Fruit fly (Drosophila melanogaster) whole organism, prepupa: ENCODE results near the gene RabGGTa.

Source experiments
- Blimp-1 ChIP-seq: fragments of 200-800 bp; sonication (Bioruptor generic); optimal IDR thresholded peaks from 3 replicates; lab custom pipeline; 2017; ENCODE audit warnings: missing biosample characterization, missing genetic modification characterization, mild to moderate bottlenecking, moderate library complexity, missing genetic modification reagents
- CG10631 ChIP-seq: fragments of 200-800 bp; sonication (Bioruptor generic); optimal IDR thresholded peaks from 2 replicates; lab custom pipeline; 2016; ENCODE audit warnings: missing biosample characterization, missing genetic modification characterization
- CG10669 ChIP-seq: fragments of 200-800 bp; sonication (Bioruptor generic); optimal IDR thresholded peaks from 3 replicates; lab custom pipeline; 2018; ENCODE audit warnings: missing biosample characterization, mild to moderate bottlenecking, missing genetic modification characterization, moderate library complexity
- CG11294 ChIP-seq: fragments of 200-800 bp; sonication (Bioruptor generic); IDR thresholded peaks from 2 replicates; pipeline ENCODE4 v1.3.6; 2022; ENCODE audit warnings: missing biosample characterization, missing genetic modification characterization
- CG11762 ChIP-seq: fragments of 200-800 bp; sonication (Bioruptor generic); optimal IDR thresholded peaks from 3 replicates; lab custom pipeline; 2016; ENCODE audit warnings: missing biosample characterization, missing genetic modification characterization; ENCODE audit not compliant: insufficient read depth
- CG15336 ChIP-seq: fragments of 200-800 bp; sonication (Bioruptor generic); IDR thresholded peaks from 2 replicates; pipeline ENCODE4 v1.3.6; 2022; ENCODE audit warnings: missing biosample characterization, missing genetic modification characterization
- CG1621 ChIP-seq: fragments of 200-800 bp; sonication (Bioruptor generic); optimal IDR thresholded peaks from 3 replicates; lab custom pipeline; 2018; ENCODE audit warnings: missing biosample characterization, mild to moderate bottlenecking, missing genetic modification characterization
- CG3032 ChIP-seq: fragments of 200-800 bp; optimal IDR thresholded peaks from 2 replicates; lab custom pipeline; 2019; ENCODE audit warnings: missing biosample characterization, mild to moderate bottlenecking, missing genetic modification characterization, moderate library complexity
- CG31627 ChIP-seq: fragments of 200-800 bp; sonication (Bioruptor generic); optimal IDR thresholded peaks from 3 replicates; lab custom pipeline; 2016; ENCODE audit warnings: missing biosample characterization, missing genetic modification characterization
- CG32006 ChIP-seq: fragments of 200-800 bp; sonication (Bioruptor generic); optimal IDR thresholded peaks from 3 replicates; lab custom pipeline; 2017; ENCODE audit warnings: missing biosample characterization, mild to moderate bottlenecking, missing genetic modification characterization
- CG34406 ChIP-seq: fragments of 200-800 bp; sonication (Bioruptor generic); optimal IDR thresholded peaks from 3 replicates; lab custom pipeline; 2016; ENCODE audit warnings: missing biosample characterization, missing genetic modification characterization
- CG3919 ChIP-seq: fragments of 200-800 bp; sonication (Bioruptor generic); optimal IDR thresholded peaks from 3 replicates; lab custom pipeline; 2016; ENCODE audit warnings: missing biosample characterization, missing genetic modification characterization
- CG4318 ChIP-seq: fragments of 200-800 bp; sonication (Bioruptor generic); optimal IDR thresholded peaks from 3 replicates; lab custom pipeline; 2017; ENCODE audit warnings: missing biosample characterization, mild to moderate bottlenecking, missing genetic modification characterization
- CG6163 ChIP-seq: fragments of 200-800 bp; sonication (Bioruptor generic); IDR thresholded peaks from 3 replicates; pipeline ENCODE4 v1.3.6; 2022; ENCODE audit warnings: missing biosample characterization, missing genetic modification characterization
- CG6276 ChIP-seq: fragments of 200-800 bp; sonication (Bioruptor generic); optimal IDR thresholded peaks from 2 replicates; lab custom pipeline; 2017; ENCODE audit warnings: missing biosample characterization, mild to moderate bottlenecking, missing genetic modification characterization
- CG6808 ChIP-seq: fragments of 200-800 bp; sonication (Bioruptor generic); optimal IDR thresholded peaks from 3 replicates; lab custom pipeline; 2017; ENCODE audit warnings: missing biosample characterization, missing genetic modification characterization, mild to moderate bottlenecking, moderate library complexity, missing genetic modification reagents
- CG6854 ChIP-seq: fragments of 200-800 bp; sonication (Bioruptor generic); optimal IDR thresholded peaks from 2 replicates; lab custom pipeline; 2017; ENCODE audit warnings: missing biosample characterization, mild to moderate bottlenecking, missing genetic modification characterization
- CG7368 ChIP-seq: fragments of 200-800 bp; sonication (Bioruptor generic); optimal IDR thresholded peaks from 3 replicates; lab custom pipeline; 2016; ENCODE audit warnings: missing biosample characterization, missing genetic modification characterization
- CG8319 ChIP-seq: fragments of 200-800 bp; sonication (Bioruptor generic); optimal IDR thresholded peaks from 3 replicates; lab custom pipeline; 2016; ENCODE audit warnings: missing biosample characterization, missing genetic modification characterization
- CG9139 ChIP-seq: fragments of 200-800 bp; sonication (Bioruptor generic); optimal IDR thresholded peaks from 3 replicates; lab custom pipeline; 2017; ENCODE audit warnings: missing biosample characterization, mild to moderate bottlenecking, missing genetic modification characterization
- Eip75B ChIP-seq: fragments of 200-800 bp; sonication (Bioruptor generic); optimal IDR thresholded peaks from 3 replicates; lab custom pipeline; 2016; ENCODE audit warnings: missing biosample characterization, missing genetic modification characterization
- Eip78C ChIP-seq: fragments of 200-800 bp; sonication (Bioruptor generic); peaks from one replicate; lab custom pipeline; 2016; ENCODE audit warnings: missing biosample characterization, missing genetic modification characterization
- Eip93F ChIP-seq: fragments of 200-800 bp; sonication (Bioruptor generic); optimal IDR thresholded peaks from 2 replicates; lab custom pipeline; 2016; ENCODE audit warnings: missing biosample characterization, mild to moderate bottlenecking, missing genetic modification characterization
- Ets21C ChIP-seq: fragments of 200-800 bp; sonication (Bioruptor generic); optimal IDR thresholded peaks from 3 replicates; lab custom pipeline; 2016; ENCODE audit warnings: missing biosample characterization, missing genetic modification characterization
- Ets96B ChIP-seq: fragments of 200-800 bp; optimal IDR thresholded peaks from 2 replicates; lab custom pipeline; 2019; ENCODE audit warnings: missing biosample characterization, mild to moderate bottlenecking, missing genetic modification characterization, moderate library complexity
- Gug ChIP-seq: fragments of 200-800 bp; sonication (Bioruptor generic); IDR thresholded peaks from 2 replicates; pipeline ENCODE4 v1.3.6; 2022; ENCODE audit warnings: missing biosample characterization, missing genetic modification characterization
- Hr4 ChIP-seq: fragments of 200-800 bp; sonication (Bioruptor generic); optimal IDR thresholded peaks from 3 replicates; lab custom pipeline; 2016; ENCODE audit warnings: missing biosample characterization, missing genetic modification characterization
- Lpt ChIP-seq: fragments of 200-800 bp; sonication (Bioruptor generic); optimal IDR thresholded peaks from 3 replicates; lab custom pipeline; 2016; ENCODE audit warnings: missing biosample characterization, missing genetic modification characterization
- OdsH ChIP-seq: fragments of 200-800 bp; sonication (Bioruptor generic); optimal IDR thresholded peaks from 3 replicates; lab custom pipeline; 2016; ENCODE audit warnings: missing biosample characterization, missing genetic modification characterization
- Smox ChIP-seq: fragments of 200-800 bp; sonication (Bioruptor generic); optimal IDR thresholded peaks from 3 replicates; lab custom pipeline; 2016; ENCODE audit warnings: missing biosample characterization, missing genetic modification characterization
- Sox102F ChIP-seq: fragments of 200-800 bp; sonication (Bioruptor generic); optimal IDR thresholded peaks from 2 replicates; lab custom pipeline; 2016; ENCODE audit warnings: missing biosample characterization, mild to moderate bottlenecking, missing genetic modification characterization
- Sox14 ChIP-seq: fragments of 200-800 bp; sonication (Bioruptor generic); optimal IDR thresholded peaks from 3 replicates; lab custom pipeline; 2016; ENCODE audit warnings: missing biosample characterization, missing genetic modification characterization
- Sox15 ChIP-seq: fragments of 200-800 bp; sonication (Bioruptor generic); optimal IDR thresholded peaks from 3 replicates; lab custom pipeline; 2016; ENCODE audit warnings: missing biosample characterization, missing genetic modification characterization
- achi ChIP-seq: fragments of 200-800 bp; sonication (Bioruptor generic); optimal IDR thresholded peaks from 3 replicates; lab custom pipeline; 2016; ENCODE audit warnings: missing biosample characterization, missing genetic modification characterization
- cyc ChIP-seq: fragments of 200-800 bp; sonication (Bioruptor generic); optimal IDR thresholded peaks from 3 replicates; lab custom pipeline; 2016; ENCODE audit warnings: missing biosample characterization, missing genetic modification characterization
- dsx ChIP-seq: fragments of 200-800 bp; optimal IDR thresholded peaks from 3 replicates; lab custom pipeline; 2019; ENCODE audit warnings: missing biosample characterization, mild to moderate bottlenecking, missing genetic modification characterization, moderate library complexity; ENCODE audit not compliant: poor library complexity, severe bottlenecking
- esn ChIP-seq: fragments of 200-800 bp; sonication (Bioruptor generic); optimal IDR thresholded peaks from 2 replicates; lab custom pipeline; 2016; ENCODE audit warnings: missing biosample characterization, mild to moderate bottlenecking, missing genetic modification characterization, moderate library complexity
- fd59A ChIP-seq: fragments of 200-800 bp; sonication (Bioruptor generic); optimal IDR thresholded peaks from 2 replicates; lab custom pipeline; 2017; ENCODE audit warnings: missing biosample characterization, mild to moderate bottlenecking, missing genetic modification characterization, missing genetic modification reagents
- fd85E ChIP-seq: fragments of 200-800 bp; sonication (Bioruptor generic); optimal IDR thresholded peaks from 3 replicates; lab custom pipeline; 2016; ENCODE audit warnings: missing biosample characterization, missing genetic modification characterization
- fkh ChIP-seq: fragments of 200-800 bp; sonication (Bioruptor generic); optimal IDR thresholded peaks from 3 replicates; lab custom pipeline; 2017; ENCODE audit warnings: missing biosample characterization, mild to moderate bottlenecking, missing genetic modification characterization, moderate library complexity
- net ChIP-seq: fragments of 200-800 bp; sonication (Bioruptor generic); optimal IDR thresholded peaks from 3 replicates; lab custom pipeline; 2016; ENCODE audit warnings: missing biosample characterization, missing genetic modification characterization
- pdm3 ChIP-seq: fragments of 200-800 bp; sonication (Bioruptor generic); optimal IDR thresholded peaks from 3 replicates; lab custom pipeline; 2016; ENCODE audit warnings: missing biosample characterization, missing genetic modification characterization
- ss ChIP-seq, 2 experiments: fragments of 200-800 bp; sonication (Bioruptor generic); optimal IDR thresholded peaks; 2 replicates in 1 of 2; 3 replicates in 1 of 2; lab custom pipeline; 2017 to 2018; ENCODE audit warnings: mild to moderate bottlenecking in 2 of 2, missing biosample characterization in 2 of 2, missing genetic modification characterization in 2 of 2, moderate library complexity in 1 of 2
- svp ChIP-seq: fragments of 200-800 bp; sonication (Bioruptor generic); peaks from one replicate; lab custom pipeline; 2016; ENCODE audit warnings: missing biosample characterization, missing genetic modification characterization
- topi ChIP-seq: fragments of 200-800 bp; sonication (Bioruptor generic); optimal IDR thresholded peaks from 3 replicates; lab custom pipeline; 2016; ENCODE audit warnings: missing biosample characterization, missing genetic modification characterization
- vri ChIP-seq: fragments of 200-800 bp; sonication (Bioruptor generic); optimal IDR thresholded peaks from 3 replicates; lab custom pipeline; 2016; ENCODE audit warnings: missing biosample characterization, mild to moderate bottlenecking, missing genetic modification characterization

Gene RabGGTa

DNA sequence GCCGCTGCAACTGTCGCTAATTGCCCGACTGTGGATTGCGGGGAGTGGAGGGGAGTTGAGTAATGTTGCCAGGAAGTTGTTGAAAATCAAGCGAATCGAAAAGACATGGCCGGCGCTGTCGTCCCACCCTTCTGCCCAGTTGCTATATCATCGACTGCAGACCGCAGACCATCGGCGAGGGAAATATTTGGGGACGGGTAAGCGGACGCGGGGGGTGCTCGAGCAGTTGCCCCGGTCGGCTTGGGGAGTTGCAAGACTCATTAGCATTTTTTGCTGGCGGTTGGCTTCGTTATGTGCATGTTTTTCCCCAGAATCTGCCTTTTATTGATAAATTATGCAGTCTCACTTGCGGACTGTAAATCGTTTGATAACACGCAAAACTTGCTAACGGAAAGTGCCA lies 30.7 kb upstream of the RabGGTa start:
- no peak for TF ChIP-seq CG10669 (GFP tag; lab: Kevin White, UChicago)
- no peak for TF ChIP-seq Sox15
- TF ChIP-seq ss (GFP tag; optimal IDR thresholded peaks at IDR 0.05; lab: Kevin White, UChicago) = peak in 1 of 2 experiments; percentile 57
- TF ChIP-seq CG6854 (GFP tag; lab: Kevin White, UChicago) = peak; percentile 61

DNA sequence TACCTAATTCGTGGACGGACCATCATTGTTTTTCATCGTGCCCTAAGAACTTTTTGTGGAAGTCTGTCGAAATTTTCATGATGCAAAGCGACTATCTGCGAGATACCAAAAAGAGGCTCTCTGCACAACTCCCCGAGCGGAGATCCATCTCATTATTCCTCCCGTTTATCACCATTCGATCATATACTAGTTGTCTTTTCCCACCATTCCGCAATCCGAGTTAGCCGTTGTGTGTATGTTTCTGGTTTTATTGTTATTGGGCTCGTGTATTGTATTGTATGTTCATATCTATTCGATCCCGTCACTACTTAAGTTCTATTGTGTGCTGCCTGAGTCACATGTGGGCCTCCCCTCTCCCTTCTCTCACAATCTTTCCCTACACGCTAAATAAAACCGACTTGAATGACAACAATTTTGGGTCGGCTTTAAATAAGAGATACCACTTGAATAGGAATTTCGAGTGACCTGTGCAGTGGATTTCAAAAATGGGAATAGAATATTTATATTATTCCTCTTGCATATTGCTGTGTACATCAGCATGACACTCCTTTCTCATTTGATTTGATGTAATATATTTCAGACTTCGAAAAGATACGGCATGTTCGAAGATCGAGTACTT lies 29.9 kb upstream of the RabGGTa start:
- TF ChIP-seq cyc (GFP tag; lab: Kevin White, UChicago) = no peak
- no peak for TF ChIP-seq Ets21C (GFP tag; lab: Kevin White, UChicago)
- no peak for TF ChIP-seq Lpt
- peak; percentile 26 for TF ChIP-seq pdm3
- no peak for TF ChIP-seq Sox14 (GFP tag; lab: Kevin White, UChicago)
- TF ChIP-seq Eip93F = no peak
- TF ChIP-seq Sox102F (GFP tag; lab: Kevin White, UChicago) = no peak
- TF ChIP-seq svp (GFP tag; lab: Kevin White, UChicago) = peak; percentile 65
- TF ChIP-seq fd85E (GFP tag; lab: Kevin White, UChicago) = no peak
- no peak for TF ChIP-seq CG34406 (GFP tag; lab: Kevin White, UChicago)
- no peak for TF ChIP-seq net (GFP tag; lab: Kevin White, UChicago)
- TF ChIP-seq CG10669 (GFP tag; lab: Kevin White, UChicago) = no peak
- no peak for TF ChIP-seq topi
- TF ChIP-seq esn = no peak
- no peak for TF ChIP-seq Gug
- peak; percentile 16 for TF ChIP-seq Eip75B (GFP tag; lab: Kevin White, UChicago)
- no peak for TF ChIP-seq CG7368 (GFP tag; lab: Kevin White, UChicago)
- TF ChIP-seq CG4318 (GFP tag; lab: Kevin White, UChicago) = no peak
- no peak for TF ChIP-seq CG32006
- no peak for TF ChIP-seq Blimp-1 (GFP tag; lab: Kevin White, UChicago)
- peak; percentile 7 for TF ChIP-seq Ets96B
- no peak for TF ChIP-seq CG6808 (GFP tag; lab: Kevin White, UChicago)
- no peak for TF ChIP-seq CG6163
- no peak for TF ChIP-seq CG11762 (GFP tag; lab: Kevin White, UChicago)
- TF ChIP-seq CG15336 (GFP tag; lab: Robert Waterston, UW) = no peak
- no peak for TF ChIP-seq Hr4 (GFP tag; lab: Kevin White, UChicago)
- no peak for TF ChIP-seq CG8319
- peak; percentile 59 for TF ChIP-seq Eip78C (GFP tag; lab: Kevin White, UChicago)
- no peak for TF ChIP-seq CG11294
- TF ChIP-seq CG6276 (GFP tag; lab: Kevin White, UChicago) = no peak
- no peak for TF ChIP-seq Smox
- TF ChIP-seq Sox15 = no peak
- no peak for TF ChIP-seq OdsH (GFP tag; lab: Kevin White, UChicago)
- TF ChIP-seq achi (GFP tag; lab: Kevin White, UChicago) = no peak
- no peak for TF ChIP-seq CG31627
- TF ChIP-seq CG9139 (GFP tag; lab: Kevin White, UChicago) = no peak
- TF ChIP-seq CG3032 = no peak

DNA sequence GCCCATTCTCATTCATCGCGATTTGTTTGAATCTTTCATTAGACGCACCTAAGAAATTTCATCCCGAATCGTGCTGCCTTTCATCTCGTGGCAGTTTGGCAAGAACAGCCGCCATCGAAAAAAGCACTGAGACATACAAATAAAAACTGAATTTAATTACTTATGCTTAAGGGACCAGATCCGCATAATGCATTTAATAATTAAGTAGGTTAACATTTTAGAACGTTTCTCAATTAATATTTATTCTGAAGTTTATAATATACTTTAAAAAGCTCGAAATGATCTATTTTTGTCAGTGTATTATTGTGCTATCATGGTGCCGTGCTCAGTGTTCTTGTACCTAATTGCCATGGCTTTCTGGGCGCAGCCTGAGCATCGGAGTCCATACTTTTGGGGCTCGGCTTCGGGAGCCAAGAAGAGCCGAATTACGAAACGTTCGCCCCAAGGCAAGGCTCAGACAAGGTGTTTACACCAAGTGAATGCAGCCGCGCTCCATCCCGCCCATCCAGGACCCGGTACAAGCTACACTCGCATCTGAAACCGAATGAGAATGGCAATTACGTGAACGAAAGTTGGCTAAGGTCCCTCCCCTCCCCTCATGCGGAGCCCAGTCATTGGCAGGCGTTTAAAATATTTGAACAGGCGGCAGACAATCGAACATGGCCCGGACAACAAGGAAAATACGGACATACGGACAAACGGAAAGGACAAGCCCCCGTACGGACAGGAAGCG lies 27.4 kb upstream of the RabGGTa start:
- peak; percentile 47 for TF ChIP-seq pdm3
- TF ChIP-seq Sox15 = peak; percentile 15
- peak; percentile 33 for TF ChIP-seq net (GFP tag; lab: Kevin White, UChicago)
- peak; percentile 78 for TF ChIP-seq CG31627
- TF ChIP-seq Smox = peak; percentile 83
- 0 out of 2 replicates have a peak, but pooled peaks have one; percentile 35 for TF ChIP-seq CG15336 (GFP tag; lab: Robert Waterston, UW)
- no peak for TF ChIP-seq fd59A
- peak; percentile 78 for TF ChIP-seq cyc (GFP tag; lab: Kevin White, UChicago)
- peak; percentile 83 for TF ChIP-seq Eip78C (GFP tag; lab: Kevin White, UChicago)
- TF ChIP-seq CG3919 (GFP tag; lab: Kevin White, UChicago) = peak; percentile 61
- peak; percentile 73 for TF ChIP-seq CG10631
- no peak for TF ChIP-seq dsx (GFP tag; lab: Kevin White, UChicago)
- TF ChIP-seq Sox14 (GFP tag; lab: Kevin White, UChicago) = peak; percentile 62
- TF ChIP-seq CG6808 (GFP tag; lab: Kevin White, UChicago) = peak; percentile 5
- peak; percentile 12 for TF ChIP-seq CG8319
- peak; percentile 57 for TF ChIP-seq Eip75B (GFP tag; lab: Kevin White, UChicago)
- peak; percentile 74 for TF ChIP-seq vri
- no peak for TF ChIP-seq fkh (GFP tag; lab: Kevin White, UChicago)
- TF ChIP-seq CG1621 = no peak
- TF ChIP-seq CG11294 = no peak
